Fruit fly (Drosophila melanogaster): Measurements from ENCODE around the gene CG3513.

dm6 chr2L:3692466-3692865 lies 516 bp downstream of the CG3513 start, which contains the start of gene CG16704:
- no peak for TF ChIP-seq pan (optimal IDR thresholded peaks at IDR 0.05)
- TF ChIP-seq usp (GFP tag; optimal IDR thresholded peaks at IDR 0.05): no peak
